Worm (Caenorhabditis elegans) whole organism, L2 larva: ENCODE data around the gene gst-21.

ENCODE experiments used
- egl-27 ChIP-seq: sonication (generic microtip); optimal IDR thresholded peaks from 3 replicates; lab custom pipeline; 2017; ENCODE audit warnings: missing biosample characterization, missing genetic modification reagents, missing genetic modification characterization
- lin-13 ChIP-seq: fragments of 150-350 bp; optimal IDR thresholded peaks from 2 replicates; lab custom pipeline; 2014; ENCODE audit warnings: missing biosample characterization, missing genetic modification reagents, missing genetic modification characterization
- nhr-237 ChIP-seq: fragments of 150-350 bp; optimal IDR thresholded peaks from 2 replicates; lab custom pipeline; 2014; ENCODE audit warnings: missing biosample characterization, missing genetic modification characterization
- nhr-77 ChIP-seq: fragments of 150-350 bp; optimal IDR thresholded peaks from 2 replicates; lab custom pipeline; 2014; ENCODE audit warnings: missing biosample characterization, missing genetic modification characterization
- skn-1 ChIP-seq: sonication (generic microtip); optimal IDR thresholded peaks from 2 replicates; lab custom pipeline; 2017; ENCODE audit warnings: missing biosample characterization, missing genetic modification characterization
- unc-39 ChIP-seq: fragments of 150-350 bp; optimal IDR thresholded peaks from 2 replicates; lab custom pipeline; 2014; ENCODE audit warnings: missing biosample characterization, missing genetic modification characterization
- ztf-11 ChIP-seq: sonication (generic microtip); optimal IDR thresholded peaks from 2 replicates; lab custom pipeline; 2017; ENCODE audit warnings: missing biosample characterization, missing genetic modification characterization

ce11 chrV:1734569-1734968 lies 2.8 kb upstream of the gst-21 start, which contains the start of gene str-160:
- no peak for TF ChIP-seq ztf-11
- TF ChIP-seq nhr-77 (tag; lab: Kevin White, UChicago), result no peak
- TF ChIP-seq unc-39 (tag; lab: Kevin White, UChicago), result no peak
- TF ChIP-seq nhr-237 (tag; lab: Kevin White, UChicago), result no peak
- no peak for TF ChIP-seq egl-27 (tag; lab: Kevin White, UChicago)
- no peak for TF ChIP-seq lin-13 (GFP tag; lab: Kevin White, UChicago)
- no peak for TF ChIP-seq skn-1
